Fruit fly (Drosophila melanogaster): Measurements from ENCODE around the gene galectin.

- no peak for TF ChIP-seq CG7101 (tag; optimal IDR thresholded peaks at IDR 0.05)
- TF ChIP-seq Mnt (GFP tag; optimal IDR thresholded peaks at IDR 0.05), result no peak
- TF ChIP-seq CG14711 (tag; optimal IDR thresholded peaks at IDR 0.05), result no peak
- peak; percentile 1 for TF ChIP-seq ovo (GFP tag; optimal IDR thresholded peaks at IDR 0.05)
- TF ChIP-seq pad (GFP tag; optimal IDR thresholded peaks at IDR 0.05), result no peak
Measured at dm6 chr2L:117750-118149, 46.2 kb downstream of the galectin start.
